Worm (Caenorhabditis elegans) whole organism, L1 larva: ENCODE measurements around the gene arf-5.
A peak's percentile ranks its signal among the peaks of the same experiment; 100 is the strongest.

Experiments
- C16A3.4 ChIP-seq: fragments of 150-350 bp; optimal IDR thresholded peaks from 2 replicates; lab custom pipeline; 2014; ENCODE audit warnings: missing biosample characterization, missing genetic modification characterization
- C34B4.2 ChIP-seq: sonication (generic microtip); optimal IDR thresholded peaks from 2 replicates; lab custom pipeline; 2017; ENCODE audit warnings: mild to moderate bottlenecking, missing genetic modification characterization, missing compliant biosample characterization
- aha-1 ChIP-seq: fragments of 150-350 bp; optimal IDR thresholded peaks from 2 replicates; lab custom pipeline; 2014; ENCODE audit warnings: missing biosample characterization, missing genetic modification characterization
- alr-1 ChIP-seq: fragments of 200-800 bp; sonication (Bioruptor generic); optimal IDR thresholded peaks from 2 replicates; lab custom pipeline; 2018; ENCODE audit warnings: borderline replicate concordance, mild to moderate bottlenecking, missing genetic modification characterization, missing compliant biosample characterization
- ama-1 ChIP-seq: fragments of 150-350 bp; optimal IDR thresholded peaks from 2 replicates; lab custom pipeline; 2014
- blmp-1 ChIP-seq: fragments of 150-350 bp; optimal IDR thresholded peaks from 2 replicates; lab custom pipeline; 2014; ENCODE audit warnings: missing biosample characterization, missing genetic modification characterization
- ceh-63 ChIP-seq: fragments of 200-800 bp; sonication (Bioruptor generic); optimal IDR thresholded peaks from 2 replicates; lab custom pipeline; 2018; ENCODE audit warnings: mild to moderate bottlenecking, missing genetic modification characterization, missing compliant biosample characterization
- ceh-82 ChIP-seq, 3 experiments: fragments of 150-350 bp in 1 of 3; sonication (generic microtip) in 2 of 3; optimal IDR thresholded peaks; 2 replicates each; lab custom pipeline; 2014 to 2017; ENCODE audit warnings: missing biosample characterization in 3 of 3, missing genetic modification characterization in 3 of 3
- ces-1 ChIP-seq: fragments of 150-350 bp; optimal IDR thresholded peaks from 2 replicates; lab custom pipeline; 2014; ENCODE audit warnings: missing biosample characterization, missing genetic modification reagents, missing genetic modification characterization
- dpl-1 ChIP-seq, 3 experiments: fragments of 150-350 bp in 2 of 3; sonication (generic microtip) in 1 of 3; optimal IDR thresholded peaks; 2 replicates each; lab custom pipeline; 2014 to 2017; ENCODE audit warnings: missing biosample characterization in 3 of 3, missing genetic modification characterization in 3 of 3, missing genetic modification reagents in 3 of 3
- efl-3 ChIP-seq: fragments of 200-800 bp; sonication (Bioruptor generic); optimal IDR thresholded peaks from 2 replicates; lab custom pipeline; 2018; ENCODE audit warnings: mild to moderate bottlenecking, missing genetic modification characterization, missing compliant biosample characterization
- egl-13 ChIP-seq: sonication (generic microtip); optimal IDR thresholded peaks from 2 replicates; lab custom pipeline; 2016; ENCODE audit warnings: missing genotype, missing genetic modification reagents, missing genetic modification characterization, missing compliant biosample characterization
- elt-3 ChIP-seq, 6 experiments: fragments of 150-350 bp in 1 of 6; sonication (generic microtip); optimal IDR thresholded peaks; 2 replicates each; lab custom pipeline; 2017 to 2018; ENCODE audit warnings: missing biosample characterization in 6 of 6, missing genetic modification characterization in 6 of 6, inconsistent platforms in 1 of 6
- ets-5 ChIP-seq: fragments of 200-800 bp; sonication (Bioruptor generic); IDR thresholded peaks from 2 replicates; pipeline ENCODE4 v1.3.6; 2022; ENCODE audit warnings: missing genetic modification characterization, missing compliant biosample characterization
- fkh-10 ChIP-seq: sonication (generic microtip); optimal IDR thresholded peaks from 2 replicates; lab custom pipeline; 2017; ENCODE audit warnings: missing biosample characterization, missing genetic modification reagents, missing genetic modification characterization
- fkh-4 ChIP-seq: sonication (generic microtip); optimal IDR thresholded peaks from 2 replicates; lab custom pipeline; 2016; ENCODE audit warnings: missing compliant biosample characterization, missing genetic modification characterization, borderline replicate concordance
- fkh-8 ChIP-seq: sonication (generic microtip); optimal IDR thresholded peaks from 2 replicates; lab custom pipeline; 2016; ENCODE audit warnings: mild to moderate bottlenecking, missing genetic modification characterization, missing compliant biosample characterization
- grh-1 ChIP-seq: fragments of 200-800 bp; sonication (Bioruptor generic); IDR thresholded peaks from 2 replicates; pipeline ENCODE4 v1.3.6; 2022; ENCODE audit warnings: missing genetic modification reagents, missing genetic modification characterization, missing compliant biosample characterization
- irx-1 ChIP-seq: sonication (generic microtip); optimal IDR thresholded peaks from 2 replicates; lab custom pipeline; 2016; ENCODE audit warnings: missing genetic modification characterization, missing compliant biosample characterization
- isw-1 ChIP-seq: fragments of 200-800 bp; sonication (Bioruptor generic); IDR thresholded peaks from 2 replicates; pipeline ENCODE4 v1.3.6; 2022; ENCODE audit warnings: missing genetic modification characterization, missing compliant biosample characterization
- jun-1 ChIP-seq: fragments of 150-350 bp; optimal IDR thresholded peaks from 2 replicates; lab custom pipeline; 2014; ENCODE audit warnings: missing biosample characterization, missing genetic modification reagents, missing genetic modification characterization
- lin-14 ChIP-seq: fragments of 200-800 bp; sonication (Bioruptor generic); optimal IDR thresholded peaks from 2 replicates; lab custom pipeline; 2018; ENCODE audit warnings: mild to moderate bottlenecking, missing genetic modification characterization, moderate library complexity, missing compliant biosample characterization
- lin-15B ChIP-seq: fragments of 150-350 bp; sonication (generic microtip); optimal IDR thresholded peaks from 3 replicates; lab custom pipeline; 2014; ENCODE audit warnings: missing biosample characterization, missing genetic modification characterization
- lin-39 ChIP-seq: fragments of 150-350 bp; optimal IDR thresholded peaks from 2 replicates; lab custom pipeline; 2014; ENCODE audit warnings: missing biosample characterization, missing genetic modification reagents, missing genetic modification characterization
- lir-3 ChIP-seq: sonication (generic microtip); optimal IDR thresholded peaks from 2 replicates; lab custom pipeline; 2016; ENCODE audit warnings: mild to moderate bottlenecking, missing genetic modification characterization, moderate library complexity, missing compliant biosample characterization; ENCODE audit not compliant: poor library complexity
- nhr-12 ChIP-seq: sonication (generic microtip); optimal IDR thresholded peaks from 2 replicates; lab custom pipeline; 2017; ENCODE audit warnings: missing biosample characterization, missing genetic modification characterization
- nhr-19 ChIP-seq: fragments of 200-800 bp; sonication (Bioruptor generic); conservative IDR thresholded peaks from 2 replicates; pipeline ENCODE4 v1.3.6; 2022; ENCODE audit warnings: missing genetic modification characterization, missing compliant biosample characterization
- nhr-20 ChIP-seq: sonication (generic microtip); optimal IDR thresholded peaks from 2 replicates; lab custom pipeline; 2016; ENCODE audit warnings: mild to moderate bottlenecking, missing genetic modification characterization, missing compliant biosample characterization
- nhr-237 ChIP-seq: fragments of 150-350 bp; optimal IDR thresholded peaks from 2 replicates; lab custom pipeline; 2014; ENCODE audit warnings: missing biosample characterization, missing genetic modification characterization
- nhr-28 ChIP-seq: fragments of 150-350 bp; optimal IDR thresholded peaks from 2 replicates; lab custom pipeline; 2014; ENCODE audit warnings: missing biosample characterization, missing genetic modification characterization
- nhr-71 ChIP-seq: sonication (generic microtip); optimal IDR thresholded peaks from 2 replicates; lab custom pipeline; 2016; ENCODE audit warnings: mild to moderate bottlenecking, missing genetic modification characterization, moderate library complexity, missing compliant biosample characterization
- nhr-77 ChIP-seq: fragments of 150-350 bp; optimal IDR thresholded peaks from 2 replicates; lab custom pipeline; 2014; ENCODE audit warnings: missing biosample characterization, missing genetic modification characterization
- nhr-85 ChIP-seq: sonication (generic microtip); peaks from one replicate; lab custom pipeline; 2016; ENCODE audit warnings: missing genetic modification characterization, inconsistent platforms, missing compliant biosample characterization
- pag-3 ChIP-seq: sonication (generic microtip); optimal IDR thresholded peaks from 2 replicates; lab custom pipeline; 2017; ENCODE audit warnings: missing genetic modification characterization, mild to moderate bottlenecking, missing compliant biosample characterization, antibody characterized with exemption, borderline replicate concordance; ENCODE audit not compliant: insufficient read depth
- pqm-1 ChIP-seq: sonication (generic microtip); optimal IDR thresholded peaks from 3 replicates; lab custom pipeline; 2017; ENCODE audit warnings: missing biosample characterization, missing genetic modification characterization
- rnt-1 ChIP-seq: sonication (generic microtip); optimal IDR thresholded peaks from 2 replicates; lab custom pipeline; 2016; ENCODE audit warnings: mild to moderate bottlenecking, missing genetic modification characterization, moderate library complexity, missing compliant biosample characterization
- skn-1 ChIP-seq: fragments of 150-350 bp; optimal IDR thresholded peaks from 2 replicates; lab custom pipeline; 2014; ENCODE audit warnings: missing biosample characterization, missing genetic modification characterization
- snpc-4 ChIP-seq: fragments of 150-350 bp; optimal IDR thresholded peaks from 2 replicates; lab custom pipeline; 2014; ENCODE audit warnings: missing biosample characterization, missing genetic modification characterization
- snu-23 ChIP-seq: sonication (generic microtip); optimal IDR thresholded peaks from 2 replicates; lab custom pipeline; 2016; ENCODE audit warnings: missing genetic modification characterization, missing compliant biosample characterization
- sox-4 ChIP-seq: sonication (generic microtip); optimal IDR thresholded peaks from 2 replicates; lab custom pipeline; 2016; ENCODE audit warnings: missing genetic modification characterization, missing compliant biosample characterization
- sup-37 ChIP-seq: fragments of 200-800 bp; sonication (Bioruptor generic); optimal IDR thresholded peaks from 2 replicates; lab custom pipeline; 2018; ENCODE audit warnings: mild to moderate bottlenecking, missing genetic modification characterization, missing compliant biosample characterization
- swsn-7 ChIP-seq: sonication (generic microtip); optimal IDR thresholded peaks from 2 replicates; lab custom pipeline; 2016; ENCODE audit warnings: missing genetic modification characterization, missing compliant biosample characterization
- tlp-1 ChIP-seq: fragments of 150-350 bp; optimal IDR thresholded peaks from 2 replicates; lab custom pipeline; 2014; ENCODE audit warnings: missing biosample characterization, missing genetic modification characterization
- unc-130 ChIP-seq: fragments of 150-350 bp; optimal IDR thresholded peaks from 2 replicates; lab custom pipeline; 2017; ENCODE audit warnings: missing biosample characterization, missing genetic modification characterization, inconsistent platforms
- unc-30 ChIP-seq: sonication (generic microtip); optimal IDR thresholded peaks from 2 replicates; lab custom pipeline; 2017; ENCODE audit warnings: missing biosample characterization, missing genetic modification characterization
- unc-62 ChIP-seq: fragments of 150-350 bp; optimal IDR thresholded peaks from 2 replicates; lab custom pipeline; 2014; ENCODE audit warnings: missing biosample characterization, missing genetic modification reagents, missing genetic modification characterization
- unc-98 ChIP-seq: fragments of 200-800 bp; sonication (Bioruptor generic); IDR thresholded peaks from 2 replicates; pipeline ENCODE4 v1.3.6; 2022; ENCODE audit warnings: missing genetic modification characterization, missing compliant biosample characterization
- vab-15 ChIP-seq: sonication (generic microtip); optimal IDR thresholded peaks from 2 replicates; lab custom pipeline; 2017; ENCODE audit warnings: missing genotype, mild to moderate bottlenecking, missing genetic modification characterization, missing compliant biosample characterization
- xbp-1 ChIP-seq: sonication (generic microtip); optimal IDR thresholded peaks from 2 replicates; lab custom pipeline; 2016; ENCODE audit warnings: missing genetic modification characterization, missing compliant biosample characterization

The arf-5 gene

ce11 chrIV:8026361-8026760 is 44.0 kb downstream of the arf-5 start (continued):
- TF ChIP-seq ces-1, result no peak

ce11 chrIV:8027293-8027866 is 45.1 kb downstream of the arf-5 start:
- TF ChIP-seq lin-15B (tag; lab: Kevin White, UChicago), result no peak
- no peak for TF ChIP-seq efl-3 (GFP tag; lab: Kevin White, UChicago)
- TF ChIP-seq sox-4 (tag; lab: Kevin White, UChicago), result no peak
- no peak for TF ChIP-seq nhr-28 (tag; lab: Kevin White, UChicago)
- TF ChIP-seq fkh-4 (tag; lab: Kevin White, UChicago), result no peak
- TF ChIP-seq unc-62, result no peak
- no peak for TF ChIP-seq snpc-4 (tag; lab: Kevin White, UChicago)
- TF ChIP-seq C16A3.4 (tag; lab: Kevin White, UChicago), result no peak
- TF ChIP-seq pag-3 (tag; lab: Kevin White, UChicago), result no peak
- no peak for TF ChIP-seq aha-1 (tag; lab: Kevin White, UChicago)
- TF ChIP-seq nhr-20, result peak; percentile 33
- no peak for TF ChIP-seq ces-1
- TF ChIP-seq lin-14 (GFP tag; lab: Kevin White, UChicago), result peak; percentile 24
- TF ChIP-seq swsn-7 (tag; lab: Kevin White, UChicago), result no peak
- no peak for TF ChIP-seq snu-23
- TF ChIP-seq ceh-82 (tag; optimal IDR thresholded peaks at IDR 0.05; lab: Kevin White, UChicago), result no peak
- no peak for TF ChIP-seq skn-1
- TF ChIP-seq pqm-1 (tag; lab: Kevin White, UChicago), result no peak
- no peak for TF ChIP-seq ets-5 (GFP tag; lab: Robert Waterston, UW)
- TF ChIP-seq fkh-10 (GFP tag; lab: Kevin White, UChicago), result no peak
- TF ChIP-seq blmp-1 (tag; lab: Kevin White, UChicago), result peak; percentile 71
- no peak for TF ChIP-seq C34B4.2
- peak in 3 of 6 experiments; percentile 37 to 56 (median 44) for TF ChIP-seq elt-3 (tag; optimal IDR thresholded peaks at IDR 0.05; lab: Kevin White, UChicago)
- no peak for TF ChIP-seq xbp-1 (tag; lab: Kevin White, UChicago)
- no peak for TF ChIP-seq lir-3 (tag; lab: Kevin White, UChicago)
- TF ChIP-seq jun-1 (tag; lab: Kevin White, UChicago), result no peak
- TF ChIP-seq isw-1 (GFP tag; lab: Robert Waterston, UW), result no peak
- no peak for TF ChIP-seq nhr-77 (tag; lab: Kevin White, UChicago)
- no peak for TF ChIP-seq unc-130 (tag; lab: Kevin White, UChicago)
- TF ChIP-seq grh-1 (GFP tag; lab: Robert Waterston, UW), result no peak
- TF ChIP-seq fkh-8, result no peak
- TF ChIP-seq sup-37 (GFP tag; lab: Kevin White, UChicago), result no peak
- no peak for TF ChIP-seq unc-30 (tag; lab: Kevin White, UChicago)
- no peak for TF ChIP-seq nhr-237
- peak; percentile 94 for TF ChIP-seq nhr-85
- no peak for TF ChIP-seq egl-13 (tag; lab: Kevin White, UChicago)
- TF ChIP-seq nhr-71 (tag; lab: Kevin White, UChicago), result peak; percentile 35
- no peak for TF ChIP-seq tlp-1
- 0 out of 2 replicates have a peak, but pooled peaks have one; percentile 9 for TF ChIP-seq nhr-19
- TF ChIP-seq dpl-1 (GFP tag; optimal IDR thresholded peaks at IDR 0.05; lab: Kevin White, UChicago), result no peak
- no peak for TF ChIP-seq irx-1
- no peak for TF ChIP-seq ceh-63
- no peak for TF ChIP-seq unc-98 (GFP tag; lab: Robert Waterston, UW)
- TF ChIP-seq nhr-12, result no peak
- TF ChIP-seq lin-39 (tag; lab: Kevin White, UChicago), result no peak
- TF ChIP-seq vab-15 (tag; lab: Kevin White, UChicago), result no peak
- no peak for TF ChIP-seq ama-1 (lab: Kevin White, UChicago)
- TF ChIP-seq rnt-1 (tag; lab: Kevin White, UChicago), result no peak
- TF ChIP-seq alr-1, result no peak
